Worm (Caenorhabditis elegans) whole organism, L4 larva: ENCODE results near the gene R08C7.5.

Experiments used
- F26F4.8 ChIP-seq: fragments of 200-800 bp; sonication (Bioruptor generic); conservative IDR thresholded peaks from 2 replicates; pipeline ENCODE4 v1.3.6; 2022; ENCODE audit warnings: missing genetic modification characterization, missing compliant biosample characterization
- R02D3.7 ChIP-seq: fragments of 150-350 bp; sonication (generic microtip); optimal IDR thresholded peaks from 3 replicates; lab custom pipeline; 2014; ENCODE audit warnings: missing biosample characterization, missing genetic modification characterization
- T20F7.1 ChIP-seq: fragments of 200-800 bp; sonication (Bioruptor generic); optimal IDR thresholded peaks from 2 replicates; lab custom pipeline; 2018; ENCODE audit warnings: mild to moderate bottlenecking, missing genetic modification characterization, missing compliant biosample characterization
- Y48G9A.11 ChIP-seq: fragments of 200-800 bp; sonication (Bioruptor generic); IDR thresholded peaks from 2 replicates; pipeline ENCODE4 v1.3.6; 2022; ENCODE audit warnings: missing genetic modification reagents, missing genetic modification characterization, missing compliant biosample characterization
- Y5F2A.4 ChIP-seq: fragments of 200-800 bp; sonication (Bioruptor generic); optimal IDR thresholded peaks from 2 replicates; lab custom pipeline; 2018; ENCODE audit warnings: mild to moderate bottlenecking, missing genetic modification characterization, missing compliant biosample characterization
- ZK546.5 ChIP-seq, 2 experiments: sonication (generic microtip); optimal IDR thresholded peaks; 2 replicates each; lab custom pipeline; 2017; ENCODE audit warnings: missing biosample characterization in 2 of 2, missing genetic modification characterization in 2 of 2
- aha-1 ChIP-seq: fragments of 150-350 bp; peaks from one replicate; lab custom pipeline; 2014; ENCODE audit warnings: missing biosample characterization, missing genetic modification characterization
- ama-1 ChIP-seq: fragments of 150-350 bp; optimal IDR thresholded peaks from 2 replicates; lab custom pipeline; 2014; ENCODE audit warnings: inconsistent platforms, mixed read lengths
- arid-1 ChIP-seq: fragments of 200-800 bp; sonication (Bioruptor generic); conservative IDR thresholded peaks from 2 replicates; pipeline ENCODE4 v1.3.6; 2022; ENCODE audit warnings: missing genetic modification reagents, missing genetic modification characterization, missing compliant biosample characterization
- attf-4 ChIP-seq: sonication (generic microtip); optimal IDR thresholded peaks from 3 replicates; lab custom pipeline; 2017; ENCODE audit warnings: missing biosample characterization, missing genetic modification characterization
- ceh-20 ChIP-seq: fragments of 200-800 bp; sonication (Bioruptor generic); IDR thresholded peaks from 2 replicates; pipeline ENCODE4 v1.3.6; 2022; ENCODE audit warnings: missing genetic modification reagents, missing genetic modification characterization, missing compliant biosample characterization
- ceh-32 ChIP-seq: sonication (generic microtip); optimal IDR thresholded peaks from 2 replicates; lab custom pipeline; 2016; ENCODE audit warnings: mild to moderate bottlenecking, missing genetic modification characterization, missing compliant biosample characterization; ENCODE audit not compliant: poor library complexity
- ceh-62 ChIP-seq: sonication (generic microtip); optimal IDR thresholded peaks from 2 replicates; lab custom pipeline; 2017; ENCODE audit warnings: missing biosample characterization, missing genetic modification characterization
- ceh-82 ChIP-seq: sonication (generic microtip); optimal IDR thresholded peaks from 2 replicates; lab custom pipeline; 2017; ENCODE audit warnings: missing biosample characterization, missing genetic modification characterization
- ctbp-1 ChIP-seq: fragments of 200-800 bp; sonication (Bioruptor generic); IDR thresholded peaks from 2 replicates; pipeline ENCODE4 v1.3.6; 2022; ENCODE audit warnings: missing genetic modification reagents, missing genetic modification characterization, missing compliant biosample characterization
- daf-12 ChIP-seq: fragments of 150-350 bp; optimal IDR thresholded peaks from 2 replicates; lab custom pipeline; 2014; ENCODE audit warnings: missing biosample characterization, missing genetic modification reagents, missing genetic modification characterization
- daf-16 ChIP-seq, 3 experiments: sonication (generic microtip); optimal IDR thresholded peaks; 2 replicates each; lab custom pipeline; 2016 to 2017; ENCODE audit warnings: missing genetic modification characterization in 3 of 3, missing genetic modification reagents in 3 of 3, mild to moderate bottlenecking in 2 of 3, missing compliant biosample characterization in 2 of 3, missing biosample characterization in 1 of 3, moderate library complexity in 1 of 3
- dmd-6 ChIP-seq: fragments of 200-800 bp; sonication (Bioruptor generic); IDR thresholded peaks from 2 replicates; pipeline ENCODE4 v1.3.6; 2022; ENCODE audit warnings: missing genetic modification reagents, missing genetic modification characterization, missing compliant biosample characterization
- dve-1 ChIP-seq: sonication (generic microtip); optimal IDR thresholded peaks from 2 replicates; lab custom pipeline; 2017; ENCODE audit warnings: antibody characterized with exemption, mild to moderate bottlenecking, missing genetic modification characterization, missing compliant biosample characterization; ENCODE audit not compliant: insufficient read depth
- egl-43 ChIP-seq: fragments of 200-800 bp; sonication (Bioruptor generic); IDR thresholded peaks from 2 replicates; pipeline ENCODE4 v1.3.6; 2022; ENCODE audit warnings: missing genetic modification reagents, missing genetic modification characterization, missing compliant biosample characterization
- hif-1 ChIP-seq, 2 experiments: sonication (generic microtip); optimal IDR thresholded peaks; 2 replicates each; lab custom pipeline; 2016 to 2017; ENCODE audit warnings: missing compliant biosample characterization in 2 of 2, missing genetic modification characterization in 2 of 2, missing genetic modification reagents in 2 of 2, missing genotype in 2 of 2, mild to moderate bottlenecking in 1 of 2
- hlh-11 ChIP-seq: fragments of 200-800 bp; sonication (Bioruptor generic); optimal IDR thresholded peaks from 2 replicates; lab custom pipeline; 2018; ENCODE audit warnings: mild to moderate bottlenecking, missing genetic modification characterization, missing compliant biosample characterization
- hlh-30 ChIP-seq: sonication (generic microtip); optimal IDR thresholded peaks from 2 replicates; lab custom pipeline; 2017; ENCODE audit warnings: antibody characterized with exemption, mild to moderate bottlenecking, missing genetic modification characterization, missing compliant biosample characterization; ENCODE audit not compliant: insufficient read depth
- lim-7 ChIP-seq: fragments of 200-800 bp; sonication (Bioruptor generic); IDR thresholded peaks from 2 replicates; pipeline ENCODE4 v1.3.6; 2022; ENCODE audit warnings: missing genetic modification characterization, missing compliant biosample characterization
- lin-1 ChIP-seq: fragments of 200-800 bp; sonication (Bioruptor generic); IDR thresholded peaks from 2 replicates; pipeline ENCODE4 v1.3.6; 2022; ENCODE audit warnings: missing genetic modification reagents, missing genetic modification characterization, missing compliant biosample characterization
- lin-15B ChIP-seq: fragments of 150-350 bp; sonication (generic microtip); optimal IDR thresholded peaks from 3 replicates; lab custom pipeline; 2014; ENCODE audit warnings: missing biosample characterization, missing genetic modification characterization
- lin-38 ChIP-seq: fragments of 200-800 bp; sonication (Bioruptor generic); IDR thresholded peaks from 2 replicates; pipeline ENCODE4 v1.3.6; 2022; ENCODE audit warnings: missing genetic modification reagents, missing genetic modification characterization, missing compliant biosample characterization
- lir-3 ChIP-seq: sonication (generic microtip); optimal IDR thresholded peaks from 2 replicates; lab custom pipeline; 2016; ENCODE audit warnings: mild to moderate bottlenecking, missing genetic modification characterization, missing compliant biosample characterization
- lsy-2 ChIP-seq, 2 experiments: fragments of 150-350 bp in 1 of 2; sonication (generic microtip) in 1 of 2; optimal IDR thresholded peaks; 2 replicates each; lab custom pipeline; 2014 to 2017; ENCODE audit warnings: missing biosample characterization in 2 of 2, missing genetic modification characterization in 2 of 2
- mdl-1 ChIP-seq, 2 experiments: fragments of 150-350 bp in 1 of 2; sonication (generic microtip) in 1 of 2; optimal IDR thresholded peaks; 2 replicates each; lab custom pipeline; 2014 to 2017; ENCODE audit warnings: missing biosample characterization in 2 of 2, missing genetic modification characterization in 2 of 2
- mep-1 ChIP-seq: fragments of 150-350 bp; sonication (generic microtip); optimal IDR thresholded peaks from 3 replicates; lab custom pipeline; 2014; ENCODE audit warnings: missing biosample characterization, missing genetic modification characterization
- mes-2 ChIP-seq: sonication (generic microtip); optimal IDR thresholded peaks from 2 replicates; lab custom pipeline; 2016; ENCODE audit warnings: missing genotype, mild to moderate bottlenecking, missing genetic modification characterization, missing compliant biosample characterization; ENCODE audit not compliant: poor library complexity, severe bottlenecking
- mxl-3 ChIP-seq: fragments of 200-800 bp; sonication (Bioruptor generic); optimal IDR thresholded peaks from 2 replicates; lab custom pipeline; 2018; ENCODE audit warnings: mild to moderate bottlenecking, missing genetic modification characterization, missing compliant biosample characterization
- nhr-11 ChIP-seq: fragments of 150-350 bp; optimal IDR thresholded peaks from 2 replicates; lab custom pipeline; 2014; ENCODE audit warnings: missing biosample characterization, missing genetic modification characterization
- nhr-237 ChIP-seq: sonication (generic microtip); optimal IDR thresholded peaks from 2 replicates; lab custom pipeline; 2017; ENCODE audit warnings: missing biosample characterization, missing genetic modification characterization
- nhr-48 ChIP-seq: sonication (generic microtip); optimal IDR thresholded peaks from 2 replicates; lab custom pipeline; 2016; ENCODE audit warnings: mild to moderate bottlenecking, missing genetic modification characterization, missing compliant biosample characterization
- nhr-77 ChIP-seq: fragments of 150-350 bp; optimal IDR thresholded peaks from 2 replicates; lab custom pipeline; 2014; ENCODE audit warnings: missing biosample characterization, missing genetic modification characterization
- pha-4 ChIP-seq, 2 experiments: fragments of 150-350 bp in 1 of 2; fragments of 200-800 bp in 1 of 2; sonication (Bioruptor generic) in 1 of 2; IDR thresholded peaks in 1 of 2; optimal IDR thresholded peaks in 1 of 2; 2 replicates each; pipeline versions ENCODE4 v1.3.6 to Lab custom; 2014 to 2022; ENCODE audit warnings: missing genetic modification characterization in 2 of 2, missing genetic modification reagents in 2 of 2, missing biosample characterization in 1 of 2, missing compliant biosample characterization in 1 of 2
- pqm-1 ChIP-seq: sonication (generic microtip); optimal IDR thresholded peaks from 2 replicates; lab custom pipeline; 2017; ENCODE audit warnings: missing biosample characterization, missing genetic modification characterization
- rbr-2 ChIP-seq: sonication (generic microtip); optimal IDR thresholded peaks from 2 replicates; lab custom pipeline; 2016; ENCODE audit warnings: missing genotype, missing genetic modification characterization, missing compliant biosample characterization
- saeg-2 ChIP-seq: fragments of 200-800 bp; sonication (Bioruptor generic); IDR thresholded peaks from 2 replicates; pipeline ENCODE4 v1.3.6; 2022; ENCODE audit warnings: missing genetic modification reagents, missing genetic modification characterization, missing compliant biosample characterization
- set-16 ChIP-seq: fragments of 200-800 bp; sonication (Bioruptor generic); IDR thresholded peaks from 2 replicates; pipeline ENCODE4 v1.3.6; 2022; ENCODE audit warnings: missing genetic modification reagents, missing genetic modification characterization, missing compliant biosample characterization
- skn-1 ChIP-seq: fragments of 150-350 bp; optimal IDR thresholded peaks from 2 replicates; lab custom pipeline; 2014; ENCODE audit warnings: missing biosample characterization, missing genetic modification characterization
- spr-1 ChIP-seq: sonication (generic microtip); optimal IDR thresholded peaks from 2 replicates; lab custom pipeline; 2016; ENCODE audit warnings: mild to moderate bottlenecking, missing genetic modification characterization, missing compliant biosample characterization
- tag-97 ChIP-seq: fragments of 200-800 bp; sonication (Bioruptor generic); IDR thresholded peaks from 2 replicates; pipeline ENCODE4 v1.3.6; 2022; ENCODE audit warnings: missing genetic modification characterization, missing compliant biosample characterization
- unc-130 ChIP-seq: sonication (generic microtip); optimal IDR thresholded peaks from 2 replicates; lab custom pipeline; 2016; ENCODE audit warnings: missing genetic modification reagents, missing genetic modification characterization, missing compliant biosample characterization
- unc-39 ChIP-seq: sonication (generic microtip); optimal IDR thresholded peaks from 2 replicates; lab custom pipeline; 2017; ENCODE audit warnings: missing biosample characterization, missing genetic modification characterization
- zag-1 ChIP-seq: fragments of 150-350 bp; optimal IDR thresholded peaks from 2 replicates; lab custom pipeline; 2014; ENCODE audit warnings: missing biosample characterization, missing genetic modification characterization

R08C7.5 gene

DNA sequence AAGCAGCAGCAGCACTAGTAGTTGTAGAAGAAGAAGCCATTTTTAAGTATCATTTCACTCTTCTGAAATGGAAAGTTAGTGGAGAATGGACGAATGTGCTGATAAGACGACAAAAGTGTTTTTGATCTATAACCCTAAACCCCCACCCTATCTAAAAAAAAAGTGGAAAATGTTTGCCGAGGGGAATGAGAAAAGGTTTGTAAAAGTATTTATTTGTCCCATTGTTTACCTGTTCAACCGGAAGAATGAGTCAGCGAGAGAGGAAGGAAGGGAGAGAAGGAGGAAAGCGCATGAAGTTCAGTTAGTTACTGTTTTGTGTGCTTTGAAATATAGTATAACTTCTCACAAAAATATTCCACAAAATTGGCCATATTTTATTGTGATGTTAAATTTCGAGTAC is 32.9 kb upstream of the R08C7.5 start:
- TF ChIP-seq zag-1 (tag; lab: Kevin White, UChicago) (no peak), pha-4 (GFP tag; IDR thresholded peaks at IDR 0.05; lab: Robert Waterston, UW) (no peak), pha-4 (tag; optimal IDR thresholded peaks at IDR 0.05; lab: Kevin White, UChicago) (peak; percentile 47), saeg-2 (GFP tag; lab: Robert Waterston, UW) (no peak), nhr-237 (no peak), daf-12 (no peak), nhr-11 (no peak), lir-3 (tag; lab: Kevin White, UChicago) (no peak), lsy-2 (tag; optimal IDR thresholded peaks at IDR 0.05; lab: Kevin White, UChicago) (peak in 1 of 2 experiments; percentile 16), daf-16 (GFP tag; optimal IDR thresholded peaks at IDR 0.05; lab: Kevin White, UChicago) (no peak), daf-16 (tag; optimal IDR thresholded peaks at IDR 0.05; lab: Kevin White, UChicago) (peak; percentile 76), lim-7 (no peak), rbr-2 (no peak), mep-1 (tag; lab: Kevin White, UChicago) (peak; percentile 9), ceh-82 (tag; lab: Kevin White, UChicago) (no peak), pqm-1 (tag; lab: Kevin White, UChicago) (peak; percentile 18), dve-1 (peak; percentile 29), unc-130 (no peak)

DNA sequence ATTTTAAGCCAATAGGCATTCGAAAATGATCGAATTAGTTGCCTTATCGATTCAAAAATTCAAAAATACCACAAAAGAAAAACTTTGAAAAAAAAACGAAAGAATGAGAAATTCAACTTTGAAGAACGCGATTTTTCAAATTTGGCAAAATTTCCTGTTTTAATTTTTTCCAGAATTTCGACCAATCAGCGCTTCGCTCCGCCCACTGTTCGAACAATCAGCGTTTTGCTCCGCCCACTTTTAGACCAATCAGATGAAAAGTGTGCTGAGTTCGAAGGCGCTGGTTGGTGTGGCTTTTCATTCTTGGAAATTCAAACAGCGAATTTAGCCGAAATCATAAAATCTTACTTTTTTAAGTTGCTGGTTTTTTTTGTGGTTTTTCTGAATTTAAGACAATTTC is 32.4 kb upstream of the R08C7.5 start:
- TF ChIP-seq aha-1 (tag; lab: Kevin White, UChicago), result peak; percentile 24
- TF ChIP-seq attf-4 (tag; lab: Kevin White, UChicago), result no peak
- TF ChIP-seq F26F4.8, result no peak
- TF ChIP-seq ZK546.5 (tag; optimal IDR thresholded peaks at IDR 0.05; lab: Kevin White, UChicago), result no peak
- no peak for TF ChIP-seq R02D3.7 (tag; lab: Kevin White, UChicago)

DNA sequence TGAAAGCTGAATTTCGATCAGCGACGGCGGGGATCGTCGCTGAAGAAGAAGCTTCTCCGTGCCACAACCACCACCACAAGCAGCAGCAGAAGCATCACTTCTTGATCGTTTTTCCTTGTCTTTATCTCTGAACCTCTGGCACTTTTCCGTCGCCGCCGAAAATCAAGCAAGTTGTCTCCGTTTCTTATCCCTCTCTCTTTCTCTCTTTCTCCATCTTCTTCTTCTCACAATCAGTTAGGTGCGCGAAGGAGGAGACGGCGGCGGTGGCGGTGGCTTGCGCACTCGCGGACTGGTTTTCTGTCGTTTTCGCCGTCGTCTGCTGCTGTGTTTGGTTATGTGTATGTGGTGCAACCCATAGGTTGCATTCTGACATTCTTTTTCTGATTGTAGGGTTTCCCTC is 31.6 kb upstream of the R08C7.5 start:
- TF ChIP-seq nhr-77 (tag; lab: Kevin White, UChicago), result no peak
- peak in 1 of 2 experiments; percentile 52 for TF ChIP-seq mdl-1 (tag; optimal IDR thresholded peaks at IDR 0.05; lab: Kevin White, UChicago)
- peak; percentile 59 for TF ChIP-seq hlh-11
- TF ChIP-seq nhr-48, result no peak
- no peak for TF ChIP-seq ceh-62 (tag; lab: Kevin White, UChicago)
- TF ChIP-seq skn-1 (tag; lab: Kevin White, UChicago), result no peak
- TF ChIP-seq mxl-3 (GFP tag; lab: Kevin White, UChicago), result peak; percentile 68
- peak; percentile 37; the same call in 1 of the 2 replicates for TF ChIP-seq egl-43
- no peak for TF ChIP-seq ctbp-1
- peak; percentile 2 for TF ChIP-seq mes-2 (tag; lab: Kevin White, UChicago)
- no peak for TF ChIP-seq Y48G9A.11
- peak; percentile 22; the same call in 1 of the 2 replicates for TF ChIP-seq lin-38 (GFP tag; lab: Robert Waterston, UW)
- peak; percentile 16; the same call in 1 of the 2 replicates for TF ChIP-seq lin-1 (GFP tag; lab: Robert Waterston, UW)
- TF ChIP-seq daf-16 (GFP tag; optimal IDR thresholded peaks at IDR 0.05; lab: Kevin White, UChicago), result no peak
- no peak for TF ChIP-seq daf-16 (tag; optimal IDR thresholded peaks at IDR 0.05; lab: Kevin White, UChicago)
- TF ChIP-seq ama-1, result no peak
- TF ChIP-seq hif-1 (tag; optimal IDR thresholded peaks at IDR 0.05; lab: Kevin White, UChicago), result no peak
- no peak for TF ChIP-seq spr-1 (tag; lab: Kevin White, UChicago)
- TF ChIP-seq ceh-20 (GFP tag; lab: Robert Waterston, UW), result no peak
- TF ChIP-seq lin-15B (tag; lab: Kevin White, UChicago), result no peak
- no peak for TF ChIP-seq unc-39 (tag; lab: Kevin White, UChicago)
- TF ChIP-seq pha-4 (GFP tag; IDR thresholded peaks at IDR 0.05; lab: Robert Waterston, UW), result 0 out of 2 replicates have a peak, but pooled peaks have one; percentile 14
- no peak for TF ChIP-seq pha-4 (tag; optimal IDR thresholded peaks at IDR 0.05; lab: Kevin White, UChicago)
- TF ChIP-seq R02D3.7 (tag; lab: Kevin White, UChicago), result no peak
- TF ChIP-seq T20F7.1 (GFP tag; lab: Kevin White, UChicago), result no peak
- no peak for TF ChIP-seq Y5F2A.4 (GFP tag; lab: Kevin White, UChicago)
- peak; percentile 2 for TF ChIP-seq hlh-30
- TF ChIP-seq arid-1 (GFP tag; lab: Robert Waterston, UW), result no peak
- TF ChIP-seq ceh-32 (tag; lab: Kevin White, UChicago), result no peak
- TF ChIP-seq ZK546.5 (tag; optimal IDR thresholded peaks at IDR 0.05; lab: Kevin White, UChicago), result no peak
- TF ChIP-seq dmd-6 (GFP tag; lab: Robert Waterston, UW), result no peak
- no peak for TF ChIP-seq tag-97 (GFP tag; lab: Robert Waterston, UW)
- TF ChIP-seq set-16 (GFP tag; lab: Robert Waterston, UW), result peak; percentile 64
